Fruit fly (Drosophila melanogaster) whole organism: Measurements from ENCODE around the gene Eip75B.

ENCODE experiments used
- CG8478 ChIP-seq: fragments of >200 bp; optimal IDR thresholded peaks from 2 replicates; lab custom pipeline; 2018; ENCODE audit warnings: inconsistent platforms
- Dll ChIP-seq: fragments of >200 bp; optimal IDR thresholded peaks from 2 replicates; lab custom pipeline; 2017
- EcR ChIP-seq, 2 experiments: fragments of >200 bp; optimal IDR thresholded peaks; 2 replicates each; lab custom pipeline; 2017; ENCODE audit warnings: missing biosample characterization in 2 of 2, missing genetic modification characterization in 2 of 2, missing genetic modification reagents in 2 of 2
- pan ChIP-seq: fragments of >200 bp; optimal IDR thresholded peaks from 2 replicates; lab custom pipeline; 2017
- psq ChIP-seq: fragments of >200 bp; optimal IDR thresholded peaks from 2 replicates; lab custom pipeline; 2017
- usp ChIP-seq: fragments of >200 bp; optimal IDR thresholded peaks from 2 replicates; lab custom pipeline; 2017; ENCODE audit warnings: missing biosample characterization, missing genetic modification characterization, mixed read lengths

Eip75B gene

DNA sequence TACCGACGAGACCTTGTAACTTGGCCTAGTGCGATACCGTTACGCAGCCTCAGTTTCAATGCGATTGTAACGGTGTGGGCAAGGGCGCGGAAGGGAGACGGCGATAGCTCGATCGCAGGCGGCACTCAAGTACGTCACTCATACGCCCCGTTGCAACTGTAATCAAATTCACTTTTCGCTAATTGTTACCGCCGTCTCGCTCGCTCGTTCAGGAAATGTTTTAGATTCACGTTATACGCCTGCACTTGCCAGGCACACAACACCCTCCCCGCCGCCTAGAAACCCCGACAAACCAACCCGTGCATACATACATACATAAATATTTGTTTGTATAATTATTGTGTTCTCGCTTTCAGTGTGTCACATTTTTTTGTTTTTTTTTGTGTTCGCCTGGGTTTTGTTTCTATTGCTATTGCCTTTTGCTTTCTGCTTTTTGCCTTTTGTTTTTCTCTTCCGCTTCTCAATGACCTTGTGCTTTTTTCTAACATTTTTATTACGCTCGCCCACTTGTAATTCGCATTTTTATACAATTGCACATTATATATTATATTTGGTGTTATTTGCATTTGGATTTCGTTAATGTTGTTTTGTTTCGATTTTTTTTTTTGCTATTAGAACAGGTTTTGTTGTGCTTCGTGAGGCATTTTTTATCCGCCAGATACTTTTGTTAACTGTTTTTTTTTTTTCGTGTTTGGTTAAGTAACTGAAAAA lies 20.0 kb downstream of the Eip75B start:
- TF ChIP-seq pan (lab: Kevin White, UChicago) (no peak), EcR (GFP tag; optimal IDR thresholded peaks at IDR 0.05; lab: Kevin White, UChicago) (no peak), CG8478 (lab: Kevin White, UChicago) (no peak), usp (GFP tag; lab: Kevin White, UChicago) (no peak), psq (lab: Kevin White, UChicago) (no peak), Dll (no peak)

- TF ChIP-seq psq (lab: Kevin White, UChicago) = no peak
- TF ChIP-seq CG8478 (lab: Kevin White, UChicago) = no peak
- TF ChIP-seq EcR (GFP tag; optimal IDR thresholded peaks at IDR 0.05; lab: Kevin White, UChicago) = no peak
- TF ChIP-seq usp (GFP tag; lab: Kevin White, UChicago) = no peak
Observed at dm6 chr3L:18042433-18042832, 22.1 kb downstream of the Eip75B start, which contains the start of gene CG42393. Gene CG42393 (plus strand): TSS chr3L:18042733.

DNA sequence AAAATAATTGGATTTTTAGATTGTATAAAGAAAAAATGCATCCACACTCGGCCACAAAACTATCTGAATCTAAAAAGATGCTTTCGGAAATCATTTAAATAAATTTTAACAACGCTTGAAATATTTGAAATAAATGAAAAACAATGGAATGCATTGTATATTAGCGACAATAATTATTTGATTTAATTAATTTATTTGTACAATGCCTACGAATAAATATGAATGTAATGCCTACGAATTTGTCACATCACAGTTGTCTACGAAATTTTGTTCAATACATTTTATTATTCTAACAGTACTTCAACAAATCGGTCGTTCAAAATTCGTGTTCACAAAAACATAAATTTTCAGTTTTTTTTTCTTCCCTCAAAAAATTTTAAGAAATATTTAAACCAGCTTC lies 24.5 kb downstream of the Eip75B start, which contains the start of gene CG32192:
TSS of gene CG32192 (plus strand) at position 301 of the 400 bp plus-strand sequence.
- no peak for TF ChIP-seq pan (lab: Kevin White, UChicago)
- TF ChIP-seq Dll = no peak
- TF ChIP-seq psq (lab: Kevin White, UChicago) = no peak
- no peak for TF ChIP-seq usp (GFP tag; lab: Kevin White, UChicago)
- no peak for TF ChIP-seq CG8478 (lab: Kevin White, UChicago)
- no peak for TF ChIP-seq EcR (GFP tag; optimal IDR thresholded peaks at IDR 0.05; lab: Kevin White, UChicago)

dm6 chr3L:18038122-18038762 lies 26.3 kb downstream of the Eip75B start:
- TF ChIP-seq pan (lab: Kevin White, UChicago) (no peak), usp (GFP tag; lab: Kevin White, UChicago) (no peak), Dll (no peak), CG8478 (lab: Kevin White, UChicago) (no peak), psq (lab: Kevin White, UChicago) (no peak), EcR (GFP tag; optimal IDR thresholded peaks at IDR 0.05; lab: Kevin White, UChicago) (peak in 1 of 2 experiments; percentile 36)

- TF ChIP-seq usp (GFP tag; lab: Kevin White, UChicago) (no peak), Dll (no peak), pan (lab: Kevin White, UChicago) (no peak), EcR (GFP tag; optimal IDR thresholded peaks at IDR 0.05; lab: Kevin White, UChicago) (peak; percentile 91 to 95)
Observed at dm6 chr3L:18037459-18038092, 26.9 kb downstream of the Eip75B start.

- TF ChIP-seq EcR (GFP tag; optimal IDR thresholded peaks at IDR 0.05; lab: Kevin White, UChicago) = peak in 1 of 2 experiments; percentile 93
- TF ChIP-seq Dll = no peak
- TF ChIP-seq usp (GFP tag; lab: Kevin White, UChicago) = no peak
Observed at dm6 chr3L:18036995-18037394, 27.5 kb downstream of the Eip75B start.

dm6 chr3L:18034498-18034897 lies 30.0 kb downstream of the Eip75B start:
- no peak for TF ChIP-seq psq (lab: Kevin White, UChicago)
- no peak for TF ChIP-seq usp (GFP tag; lab: Kevin White, UChicago)
- no peak for TF ChIP-seq Dll
- TF ChIP-seq EcR (GFP tag; optimal IDR thresholded peaks at IDR 0.05; lab: Kevin White, UChicago) = no peak
- TF ChIP-seq CG8478 (lab: Kevin White, UChicago) = no peak
- no peak for TF ChIP-seq pan (lab: Kevin White, UChicago)

dm6 chr3L:18032478-18033343 lies 31.8 kb downstream of the Eip75B start:
- TF ChIP-seq EcR (GFP tag; optimal IDR thresholded peaks at IDR 0.05; lab: Kevin White, UChicago) (no peak), usp (GFP tag; lab: Kevin White, UChicago) (no peak), CG8478 (lab: Kevin White, UChicago) (no peak), psq (lab: Kevin White, UChicago) (no peak), pan (lab: Kevin White, UChicago) (no peak), Dll (no peak)

dm6 chr3L:18030301-18030827 lies 34.1 kb downstream of the Eip75B start:
- no peak for TF ChIP-seq Dll
- no peak for TF ChIP-seq psq (lab: Kevin White, UChicago)
- TF ChIP-seq CG8478 (lab: Kevin White, UChicago) = no peak
- no peak for TF ChIP-seq usp (GFP tag; lab: Kevin White, UChicago)
- TF ChIP-seq EcR (GFP tag; optimal IDR thresholded peaks at IDR 0.05; lab: Kevin White, UChicago) = no peak
- no peak for TF ChIP-seq pan (lab: Kevin White, UChicago)

DNA sequence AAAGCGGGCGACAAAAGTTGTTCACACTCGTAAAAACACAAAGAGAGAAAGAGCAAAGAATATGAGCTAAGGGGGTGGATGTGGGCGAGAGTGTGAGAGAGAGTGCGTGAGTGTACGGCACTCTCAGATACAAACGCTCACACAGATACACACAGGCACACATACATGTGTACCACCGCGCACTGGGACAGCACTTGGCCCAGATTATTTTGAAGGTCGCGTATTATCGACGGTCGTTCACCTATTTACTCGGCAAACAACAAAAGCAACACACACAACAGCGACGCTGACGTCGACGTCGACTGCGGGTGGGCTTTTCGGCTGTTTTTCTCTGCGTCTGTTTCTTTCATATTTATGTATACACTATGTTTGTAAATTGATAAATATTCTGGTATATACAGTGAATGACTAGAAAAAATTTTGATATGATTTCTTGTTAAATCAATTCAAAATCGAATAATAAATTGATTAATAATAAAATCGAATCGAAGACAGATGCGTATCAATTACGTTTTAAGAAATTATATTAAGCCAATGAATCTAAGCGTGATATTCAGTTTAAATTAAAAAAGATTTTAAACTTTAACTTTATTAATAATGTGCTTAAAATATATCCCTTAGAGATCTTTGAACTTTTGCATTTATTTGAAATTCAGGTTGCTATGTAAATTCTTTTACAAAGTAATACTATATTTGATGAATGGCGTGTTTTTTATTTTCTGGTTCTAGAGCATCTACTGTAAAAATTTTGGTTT lies 34.8 kb downstream of the Eip75B start:
- TF ChIP-seq EcR (GFP tag; optimal IDR thresholded peaks at IDR 0.05; lab: Kevin White, UChicago) (peak; percentile 71 to 78), usp (GFP tag; lab: Kevin White, UChicago) (no peak)
